Fruit fly (Drosophila melanogaster): ENCODE results near the gene CG13004.
A peak's percentile ranks its signal among the peaks of the same experiment; 100 is the strongest.

The CG13004 gene

DNA sequence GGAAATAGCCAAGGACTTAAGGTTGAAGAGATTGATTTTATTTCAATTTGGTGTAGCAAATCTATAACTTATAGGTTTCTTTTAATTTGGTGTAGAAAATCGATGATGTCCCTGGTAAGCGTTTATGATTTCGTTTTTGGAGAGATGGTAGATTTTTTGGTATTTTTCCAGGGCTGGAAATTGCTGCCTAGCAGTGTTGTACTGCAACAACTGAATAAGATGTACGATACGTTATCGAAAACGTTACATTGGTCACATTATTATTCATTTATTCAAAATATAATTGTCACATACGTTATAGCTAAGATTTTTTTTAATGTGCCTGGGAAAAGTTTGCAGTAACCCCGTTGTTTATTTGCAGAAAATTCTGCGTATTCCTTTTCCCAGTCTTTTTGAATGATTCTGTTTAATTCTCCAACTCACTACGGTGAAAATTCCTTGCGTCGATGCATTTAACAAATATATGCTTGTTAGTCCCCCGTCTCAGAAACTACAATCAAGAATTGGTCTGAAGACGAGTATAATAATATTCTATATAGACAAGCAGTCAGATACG is 48.4 kb downstream of the CG13004 start, which contains the start of the genes CG9609 and Sap30 (continued):
- TF ChIP-seq phol (tag; optimal IDR thresholded peaks at IDR 0.05) (peak; percentile 8), sens (GFP tag) (peak; percentile 83), CG13287 (GFP tag; IDR thresholded peaks at IDR 0.05; ENCODE audit: partially characterized antibody) (peak; percentile 15; the same call in 1 of the 2 replicates), CG16815 (GFP tag; optimal IDR thresholded peaks at IDR 0.05) (no peak), CG2116 (GFP tag; optimal IDR thresholded peaks at IDR 0.05) (peak; percentile 98), slbo (GFP tag; IDR thresholded peaks at IDR 0.05) (peak; percentile 23), CG1603 (tag; optimal IDR thresholded peaks at IDR 0.05) (peak; percentile 60), Trl (optimal IDR thresholded peaks at IDR 0.05) (no peak), Trl (GFP tag; optimal IDR thresholded peaks at IDR 0.05) (peak; percentile 4), pan (optimal IDR thresholded peaks at IDR 0.05) (no peak), pan (GFP tag; optimal IDR thresholded peaks at IDR 0.05 in 1 of 2, IDR thresholded peaks at IDR 0.05 in 1 of 2) (peak in 1 of 2 experiments; percentile 22)

DNA sequence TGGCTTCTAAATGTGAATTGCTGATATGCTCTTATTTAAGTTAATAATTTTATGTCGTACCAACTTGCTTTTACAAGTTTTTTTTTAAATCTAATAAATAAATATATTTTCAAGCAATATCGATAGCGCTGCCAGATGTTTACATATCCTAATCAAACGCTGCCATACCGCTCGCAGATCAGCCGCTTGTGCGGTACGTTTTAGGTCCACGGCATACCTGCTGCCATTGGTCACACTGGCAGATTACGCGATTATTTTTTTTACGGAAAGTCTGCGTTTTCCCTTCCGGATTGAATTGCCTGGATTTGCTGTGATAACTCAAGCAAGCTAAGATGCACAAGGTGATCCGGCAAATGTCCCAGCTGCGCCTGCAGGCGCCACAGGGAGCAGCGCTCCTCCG is 51.6 kb downstream of the CG13004 start, which contains the start of gene mRpL22:
Gene mRpL22 (plus strand): TSS at position 191 of the 400 bp plus-strand sequence.
- TF ChIP-seq CG32767 (GFP tag; IDR thresholded peaks at IDR 0.05) (no peak), Dip2 (GFP tag; IDR thresholded peaks at IDR 0.05) (no peak), zfh1 (GFP tag; IDR thresholded peaks at IDR 0.05) (no peak), Opbp (GFP tag; IDR thresholded peaks at IDR 0.05; ENCODE audit: partially characterized antibody) (peak; percentile 31; the same call in 1 of the 3 replicates), mam (GFP tag; optimal IDR thresholded peaks at IDR 0.05) (no peak), MESR4 (GFP tag; optimal IDR thresholded peaks at IDR 0.05) (peak; percentile 88), cato (GFP tag; optimal IDR thresholded peaks at IDR 0.05; ENCODE audit: borderline replicate concordance) (no peak), tx (GFP tag; optimal IDR thresholded peaks at IDR 0.05) (no peak), ssp (GFP tag; IDR thresholded peaks at IDR 0.05) (no peak), Lhr (GFP tag; optimal IDR thresholded peaks at IDR 0.05) (no peak), CG12659 (GFP tag; optimal IDR thresholded peaks at IDR 0.05) (peak; percentile 20), CG9932 (GFP tag; IDR thresholded peaks at IDR 0.05) (0 out of 2 replicates have a peak, but pooled peaks have one; percentile 29), CG17361 (GFP tag; IDR thresholded peaks at IDR 0.05) (peak; percentile 11; the same call in 1 of the 3 replicates), seq (GFP tag; IDR thresholded peaks at IDR 0.05) (no peak), CG8388 (GFP tag; optimal IDR thresholded peaks at IDR 0.05) (no peak), ro (GFP tag; IDR thresholded peaks at IDR 0.05) (no peak), Jarid2 (GFP tag; optimal IDR thresholded peaks at IDR 0.05) (no peak), CG11456 (GFP tag; IDR thresholded peaks at IDR 0.05) (no peak), slp2 (GFP tag; optimal IDR thresholded peaks at IDR 0.05) (no peak), Sry-β (GFP tag; optimal IDR thresholded peaks at IDR 0.05) (no peak), CG15514 (GFP tag; optimal IDR thresholded peaks at IDR 0.05) (peak; percentile 57), Hey (tag; optimal IDR thresholded peaks at IDR 0.05) (no peak), CG34422 (GFP tag; IDR thresholded peaks at IDR 0.05) (peak; percentile 20; the same call in 1 of the 3 replicates), bbx (GFP tag; IDR thresholded peaks at IDR 0.05; ENCODE audit: partially characterized antibody) (peak; percentile 36; the same call in 1 of the 2 replicates), Stat92E (GFP tag; optimal IDR thresholded peaks at IDR 0.05) (no peak), gsb (GFP tag; IDR thresholded peaks at IDR 0.05) (no peak), sna (GFP tag; IDR thresholded peaks at IDR 0.05; ENCODE audit: partially characterized antibody) (no peak), ci (GFP tag; IDR thresholded peaks at IDR 0.05) (no peak), da (GFP tag; optimal IDR thresholded peaks at IDR 0.05) (no peak), CG14965 (GFP tag; optimal IDR thresholded peaks at IDR 0.05; ENCODE audit: borderline replicate concordance) (no peak), CG18764 (GFP tag; optimal IDR thresholded peaks at IDR 0.05) (no peak), Rfx (GFP tag; IDR thresholded peaks at IDR 0.05) (peak; percentile 31; the same call in 1 of the 2 replicates), CG30020 (tag; optimal IDR thresholded peaks at IDR 0.05) (no peak), Hr3 (GFP tag; optimal IDR thresholded peaks at IDR 0.05) (no peak), zf30C (GFP tag; optimal IDR thresholded peaks at IDR 0.05) (no peak), Usf (GFP tag; optimal IDR thresholded peaks at IDR 0.05) (no peak), stwl (tag; optimal IDR thresholded peaks at IDR 0.05) (peak; percentile 4), fru (optimal IDR thresholded peaks at IDR 0.05) (no peak), BEAF-32 (GFP tag; optimal IDR thresholded peaks at IDR 0.05) (peak; percentile 56)

All from whole organism, embryonic.